Worm (Caenorhabditis elegans): Measurements from ENCODE around the gene Y48G9A.6.
A peak's percentile ranks its signal among the peaks of the same experiment; 100 is the strongest.

Y48G9A.6 gene

DNA sequence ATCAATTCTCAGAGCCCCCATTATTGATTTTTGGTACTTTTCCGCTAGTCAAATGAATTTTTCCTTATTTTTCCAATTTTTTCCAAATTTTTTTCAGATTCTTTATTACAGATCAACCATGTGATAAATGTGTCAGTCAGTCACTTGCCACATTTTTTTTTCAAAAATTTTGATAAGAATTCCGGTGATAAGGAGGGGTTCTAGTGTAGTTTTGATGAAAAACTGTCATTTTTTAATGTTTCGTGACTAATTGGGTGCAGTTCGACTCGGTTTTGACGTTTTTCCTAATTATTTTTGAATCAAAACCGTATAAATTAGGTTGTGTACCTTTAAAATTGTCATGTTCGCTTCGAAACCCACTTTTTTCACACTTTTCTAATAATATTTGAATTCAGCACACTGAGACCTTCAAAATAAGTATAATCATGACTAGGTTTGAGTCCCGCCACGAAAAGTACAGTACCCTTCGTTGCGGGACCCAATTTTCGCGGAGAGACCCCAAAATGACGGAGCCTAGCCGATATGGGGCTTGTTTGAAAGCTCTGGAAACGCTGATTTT is 17.8 kb upstream of the Y48G9A.6 start (continued):
- TF ChIP-seq nhr-42 (GFP tag; IDR thresholded peaks at IDR 0.05) = no peak
- no peak for TF ChIP-seq lin-15B (tag; optimal IDR thresholded peaks at IDR 0.05)
- TF ChIP-seq dmd-6 (GFP tag; IDR thresholded peaks at IDR 0.05) = peak; percentile 85
- no peak for TF ChIP-seq fos-1 (tag; optimal IDR thresholded peaks at IDR 0.05)
- TF ChIP-seq mxl-2 (GFP tag; conservative IDR thresholded peaks at IDR 0.05) = no peak
- no peak for TF ChIP-seq F26F4.8 (GFP tag; conservative IDR thresholded peaks at IDR 0.05)
- no peak for TF ChIP-seq cey-2 (tag; optimal IDR thresholded peaks at IDR 0.05; ENCODE audit: borderline replicate concordance, insufficient read depth)
- peak; percentile 50; the same call in 1 of the 2 replicates for TF ChIP-seq pha-4 (GFP tag; IDR thresholded peaks at IDR 0.05)
- no peak for TF ChIP-seq pha-4 (tag; optimal IDR thresholded peaks at IDR 0.05)
- TF ChIP-seq lin-39 (tag; optimal IDR thresholded peaks at IDR 0.05) = no peak
- no peak for TF ChIP-seq aha-1 (tag)
- TF ChIP-seq ceh-82 (tag; optimal IDR thresholded peaks at IDR 0.05) = no peak
- no peak for TF ChIP-seq lin-29 (GFP tag; IDR thresholded peaks at IDR 0.05)
- TF ChIP-seq nhr-10 (tag; optimal IDR thresholded peaks at IDR 0.05) = no peak
- TF ChIP-seq rbr-2 (tag; optimal IDR thresholded peaks at IDR 0.05) = no peak
- no peak for TF ChIP-seq Y75B8A.6 (GFP tag; IDR thresholded peaks at IDR 0.05)
- 0 out of 2 replicates have a peak, but pooled peaks have one; percentile 12 for TF ChIP-seq madf-9 (GFP tag; conservative IDR thresholded peaks at IDR 0.05)
- no peak for TF ChIP-seq daf-16 (GFP tag; optimal IDR thresholded peaks at IDR 0.05)
- peak; percentile 50 for TF ChIP-seq daf-16 (tag; optimal IDR thresholded peaks at IDR 0.05)
- TF ChIP-seq unc-62 (GFP tag; optimal IDR thresholded peaks at IDR 0.05 in 1 of 2) = peak; percentile 16 to 97
- no peak for TF ChIP-seq unc-62 (tag; optimal IDR thresholded peaks at IDR 0.05)
- TF ChIP-seq nhr-28 (tag; optimal IDR thresholded peaks at IDR 0.05) = peak; percentile 87
- TF ChIP-seq dve-1 (tag; optimal IDR thresholded peaks at IDR 0.05; ENCODE audit: insufficient read depth) = peak; percentile 72
- TF ChIP-seq set-16 (GFP tag; IDR thresholded peaks at IDR 0.05) = no peak
- TF ChIP-seq nhr-77 (tag; optimal IDR thresholded peaks at IDR 0.05) = peak; percentile 75
- no peak for TF ChIP-seq mxl-3 (GFP tag; optimal IDR thresholded peaks at IDR 0.05)
- no peak for TF ChIP-seq dmd-9 (GFP tag; IDR thresholded peaks at IDR 0.05)
- no peak for TF ChIP-seq lir-3 (tag; optimal IDR thresholded peaks at IDR 0.05)
- TF ChIP-seq T20F7.1 (GFP tag; optimal IDR thresholded peaks at IDR 0.05) = peak; percentile 51
- TF ChIP-seq hif-1 (tag; optimal IDR thresholded peaks at IDR 0.05) = peak in 1 of 2 experiments; percentile 34
- TF ChIP-seq php-3 (GFP tag; IDR thresholded peaks at IDR 0.05) = peak; percentile 59; the same call in 1 of the 2 replicates
- TF ChIP-seq pqm-1 (tag; optimal IDR thresholded peaks at IDR 0.05) = peak; percentile 69

DNA sequence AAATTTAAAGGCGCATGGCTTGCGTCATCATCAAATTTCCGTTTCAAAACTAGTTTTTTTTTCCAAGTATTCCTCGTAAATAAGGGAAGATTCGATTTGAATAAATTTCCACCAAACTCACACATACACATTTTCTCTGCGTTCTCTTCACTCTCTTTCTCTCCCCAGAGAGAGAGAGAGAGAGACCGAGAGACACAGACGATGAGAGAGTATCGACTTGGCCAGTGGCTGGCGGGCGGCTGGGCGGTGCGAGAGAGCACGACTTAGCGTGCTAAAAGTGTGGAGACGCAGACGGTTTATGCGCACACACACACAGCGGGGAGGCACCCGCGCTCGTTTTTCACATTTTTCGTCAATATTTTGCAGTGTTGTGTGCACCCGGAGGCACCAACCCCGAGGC is 16.8 kb upstream of the Y48G9A.6 start:
- TF ChIP-seq nhr-76 (tag; optimal IDR thresholded peaks at IDR 0.05) (no peak), unc-130 (GFP tag; optimal IDR thresholded peaks at IDR 0.05) (no peak), nhr-25 (tag; optimal IDR thresholded peaks at IDR 0.05; ENCODE audit: borderline replicate concordance, insufficient read depth) (no peak), daf-19 (GFP tag; conservative IDR thresholded peaks at IDR 0.05) (no peak), F49E8.2 (tag; optimal IDR thresholded peaks at IDR 0.05; ENCODE audit: borderline replicate concordance) (no peak), mxl-2 (GFP tag; conservative IDR thresholded peaks at IDR 0.05) (no peak), dmd-6 (GFP tag; IDR thresholded peaks at IDR 0.05) (peak; percentile 56), snpc-4 (tag; optimal IDR thresholded peaks at IDR 0.05) (no peak), snpc-1.2 (GFP tag; IDR thresholded peaks at IDR 0.05) (no peak), lin-15B (tag; optimal IDR thresholded peaks at IDR 0.05) (no peak), R02D3.7 (tag; optimal IDR thresholded peaks at IDR 0.05) (no peak), mep-1 (tag; optimal IDR thresholded peaks at IDR 0.05) (peak; percentile 77), dpl-1 (GFP tag; optimal IDR thresholded peaks at IDR 0.05) (peak; percentile 24), lir-3 (tag; optimal IDR thresholded peaks at IDR 0.05) (no peak), dve-1 (tag; optimal IDR thresholded peaks at IDR 0.05; ENCODE audit: insufficient read depth) (peak; percentile 68), fos-1 (tag; optimal IDR thresholded peaks at IDR 0.05) (no peak), ama-1 (optimal IDR thresholded peaks at IDR 0.05) (no peak), vab-7 (GFP tag; IDR thresholded peaks at IDR 0.05) (peak; percentile 45), F26F4.8 (GFP tag; conservative IDR thresholded peaks at IDR 0.05) (no peak), lin-38 (GFP tag; IDR thresholded peaks at IDR 0.05) (peak; percentile 64), nhr-11 (tag; optimal IDR thresholded peaks at IDR 0.05) (peak; percentile 17), dmd-8 (GFP tag; IDR thresholded peaks at IDR 0.05) (no peak), set-16 (GFP tag; IDR thresholded peaks at IDR 0.05) (peak; percentile 87), ceh-32 (tag; optimal IDR thresholded peaks at IDR 0.05; ENCODE audit: poor library complexity) (no peak), F44E2.7 (GFP tag; IDR thresholded peaks at IDR 0.05) (no peak), ceh-44 (GFP tag; IDR thresholded peaks at IDR 0.05) (no peak), zfp-3 (GFP tag; conservative IDR thresholded peaks at IDR 0.05) (no peak)
